Worm (Caenorhabditis elegans): ENCODE data around the gene C06B8.2.

The C06B8.2 gene

DNA sequence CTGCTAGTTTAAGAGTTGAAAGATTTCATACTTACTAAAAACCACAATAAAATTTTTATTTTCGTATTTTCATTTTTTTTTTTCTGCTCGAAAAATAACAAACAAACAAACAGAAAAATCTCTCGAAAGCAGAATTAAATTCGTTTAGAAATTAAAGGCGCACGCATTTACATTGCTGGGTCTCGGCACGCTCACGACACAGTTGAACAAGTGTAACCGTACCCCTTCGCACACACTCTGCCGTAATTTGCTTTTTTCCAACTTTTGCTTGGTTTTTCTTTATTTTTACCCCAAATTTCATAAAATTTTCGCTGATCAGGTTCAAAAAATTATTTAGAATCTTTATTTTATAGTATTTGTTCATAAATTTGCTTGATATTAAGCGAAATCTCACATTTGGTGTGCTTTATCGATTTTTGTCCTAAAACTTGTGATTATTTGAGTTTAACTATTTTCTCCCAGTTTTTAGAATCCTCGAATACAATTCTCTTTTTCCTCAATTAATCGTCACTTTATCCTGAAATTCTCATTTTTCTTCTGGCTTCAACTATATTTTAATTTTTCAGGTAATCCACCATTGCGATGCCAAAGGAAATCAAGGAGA is 33.2 kb upstream of the C06B8.2 start, which contains the start of gene rpl-38 (continued):
- TF ChIP-seq nhr-120 (GFP tag; IDR thresholded peaks at IDR 0.05) (no peak), hmg-1.2 (GFP tag; IDR thresholded peaks at IDR 0.05) (peak; percentile 63), lag-1 (GFP tag; IDR thresholded peaks at IDR 0.05) (no peak), F23B12.7 (tag; optimal IDR thresholded peaks at IDR 0.05; ENCODE audit: insufficient read depth) (peak; percentile 78), snpc-1.3 (tag; optimal IDR thresholded peaks at IDR 0.05; ENCODE audit: insufficient read depth) (peak; percentile 85), Y56A3A.18 (GFP tag; IDR thresholded peaks at IDR 0.05) (no peak), cebp-2 (GFP tag; IDR thresholded peaks at IDR 0.05) (no peak), let-607 (tag; optimal IDR thresholded peaks at IDR 0.05) (no peak), tbx-9 (tag; optimal IDR thresholded peaks at IDR 0.05; ENCODE audit: borderline replicate concordance) (no peak), F49E8.2 (tag; optimal IDR thresholded peaks at IDR 0.05; ENCODE audit: insufficient read depth) (peak; percentile 75), hmg-20 (GFP tag; IDR thresholded peaks at IDR 0.05) (peak; percentile 19; the same call in 1 of the 2 replicates), nfya-2 (GFP tag; IDR thresholded peaks at IDR 0.05) (no peak), C06A6.2 (GFP tag; conservative IDR thresholded peaks at IDR 0.05) (no peak), pha-4 (tag; optimal IDR thresholded peaks at IDR 0.05) (no peak), ceh-27 (GFP tag; optimal IDR thresholded peaks at IDR 0.05) (peak; percentile 62), hlh-12 (tag; optimal IDR thresholded peaks at IDR 0.05) (no peak), B0035.1 (tag; optimal IDR thresholded peaks at IDR 0.05) (no peak), ztf-22 (GFP tag; optimal IDR thresholded peaks at IDR 0.05) (no peak), sdz-38 (tag; optimal IDR thresholded peaks at IDR 0.05) (no peak), Y53G8AR.9 (GFP tag; conservative IDR thresholded peaks at IDR 0.05) (peak; percentile 79), ceh-58 (GFP tag; IDR thresholded peaks at IDR 0.05) (no peak), snpc-4 (GFP tag; optimal IDR thresholded peaks at IDR 0.05) (no peak), snpc-4 (tag; optimal IDR thresholded peaks at IDR 0.05) (peak; percentile 68 to 79 (median 76)), dpl-1 (GFP tag; optimal IDR thresholded peaks at IDR 0.05) (peak; percentile 52), hrde-1 (tag; optimal IDR thresholded peaks at IDR 0.05; ENCODE audit: borderline replicate concordance) (no peak), F57C9.4 (tag; optimal IDR thresholded peaks at IDR 0.05) (no peak), sea-2 (GFP tag; IDR thresholded peaks at IDR 0.05) (no peak), ztf-26 (tag; optimal IDR thresholded peaks at IDR 0.05) (no peak), attf-5 (GFP tag; optimal IDR thresholded peaks at IDR 0.05) (peak; percentile 11), madf-3 (GFP tag; IDR thresholded peaks at IDR 0.05) (peak; percentile 58; the same call in 1 of the 2 replicates), ccch-3 (GFP tag; optimal IDR thresholded peaks at IDR 0.05) (no peak), rcor-1 (GFP tag; IDR thresholded peaks at IDR 0.05) (peak; percentile 75), T26A5.8 (tag; optimal IDR thresholded peaks at IDR 0.05) (no peak), F10E7.11 (tag; optimal IDR thresholded peaks at IDR 0.05) (no peak), F57A8.1 (GFP tag; optimal IDR thresholded peaks at IDR 0.05) (no peak), pbrm-1 (GFP tag; IDR thresholded peaks at IDR 0.05) (peak; percentile 90), nfya-1 (tag; optimal IDR thresholded peaks at IDR 0.05; ENCODE audit: borderline replicate concordance, insufficient read depth) (no peak)

DNA sequence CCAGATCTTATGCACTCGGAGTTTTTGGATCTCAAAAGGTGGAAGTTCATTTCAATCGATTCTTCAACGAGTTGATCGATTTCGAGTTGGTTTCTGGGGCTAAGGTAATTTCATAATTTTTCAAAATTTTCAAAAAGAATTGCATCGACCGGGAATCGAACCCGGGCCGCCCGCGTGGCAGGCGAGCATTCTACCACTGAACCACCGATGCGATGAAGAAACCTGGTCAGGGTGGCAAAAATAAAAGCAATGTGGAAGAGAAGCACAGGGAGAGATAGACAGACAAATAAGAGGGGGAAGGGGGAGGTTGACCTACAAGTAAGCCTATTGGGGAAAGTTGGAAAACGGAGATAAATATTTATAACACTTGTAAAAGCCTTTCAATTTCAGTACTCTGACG is 26.5 kb upstream of the C06B8.2 start:
- TF ChIP-seq T26A5.8 (tag; optimal IDR thresholded peaks at IDR 0.05) (no peak), snpc-3.4 (tag; optimal IDR thresholded peaks at IDR 0.05) (no peak), nfya-2 (GFP tag; IDR thresholded peaks at IDR 0.05) (no peak), ztf-26 (tag; optimal IDR thresholded peaks at IDR 0.05) (peak; percentile 22), lin-54 (GFP tag; optimal IDR thresholded peaks at IDR 0.05) (peak; percentile 57), B0261.1 (tag; optimal IDR thresholded peaks at IDR 0.05) (peak; percentile 85), C17E4.6 (GFP tag; IDR thresholded peaks at IDR 0.05) (no peak), die-1 (tag; optimal IDR thresholded peaks at IDR 0.05) (peak; percentile 31), rpc-1 (optimal IDR thresholded peaks at IDR 0.05) (peak; percentile 76), rpc-1 (tag; optimal IDR thresholded peaks at IDR 0.05) (peak; percentile 83), madf-6 (GFP tag; IDR thresholded peaks at IDR 0.05) (no peak), F39B2.1 (GFP tag; IDR thresholded peaks at IDR 0.05) (no peak), hlh-12 (tag; optimal IDR thresholded peaks at IDR 0.05) (no peak), nfya-1 (tag; optimal IDR thresholded peaks at IDR 0.05; ENCODE audit: borderline replicate concordance, insufficient read depth) (no peak), mxl-1 (tag; optimal IDR thresholded peaks at IDR 0.05) (no peak), madf-3 (GFP tag; IDR thresholded peaks at IDR 0.05) (0 out of 2 replicates have a peak, but pooled peaks have one; percentile 14), gei-17 (GFP tag; optimal IDR thresholded peaks at IDR 0.05) (no peak)

All from whole organism, young adult.